Fruit fly (Drosophila melanogaster) whole organism, embryonic: ENCODE measurements around the gene CG13659.

ENCODE experiments used
- Bgb ChIP-seq: fragments of 200-800 bp; sonication (Bioruptor generic); IDR thresholded peaks from 2 replicates; pipeline ENCODE4 v1.3.6; 2022; ENCODE audit warnings: missing biosample characterization, missing genetic modification characterization; ENCODE audit not compliant: partially characterized antibody
- BtbVII ChIP-seq: fragments of 200-800 bp; sonication (Bioruptor generic); optimal IDR thresholded peaks from 3 replicates; lab custom pipeline; 2017; ENCODE audit warnings: missing biosample characterization, mild to moderate bottlenecking, missing genetic modification characterization
- CG12219 ChIP-seq: fragments of 200-800 bp; sonication (Bioruptor generic); optimal IDR thresholded peaks from 3 replicates; lab custom pipeline; 2018; ENCODE audit warnings: missing biosample characterization, mild to moderate bottlenecking, missing genetic modification characterization
- CG15514 ChIP-seq: fragments of 200-800 bp; sonication (Bioruptor generic); optimal IDR thresholded peaks from 3 replicates; lab custom pipeline; 2017; ENCODE audit warnings: missing biosample characterization, missing genetic modification characterization, mild to moderate bottlenecking, moderate library complexity, missing genetic modification reagents
- CG16813 ChIP-seq: fragments of 200-800 bp; sonication (Bioruptor generic); IDR thresholded peaks from 3 replicates; pipeline ENCODE4 v1.3.6; 2022; ENCODE audit warnings: missing biosample characterization, missing genetic modification characterization; ENCODE audit not compliant: partially characterized antibody
- CG17361 ChIP-seq: fragments of 200-800 bp; sonication (Bioruptor generic); IDR thresholded peaks from 3 replicates; pipeline ENCODE4 v1.3.6; 2022; ENCODE audit warnings: missing biosample characterization, missing genetic modification characterization
- CG17568 ChIP-seq: fragments of 200-800 bp; sonication (Bioruptor generic); optimal IDR thresholded peaks from 2 replicates; lab custom pipeline; 2018; ENCODE audit warnings: missing biosample characterization, mild to moderate bottlenecking, missing genetic modification characterization, moderate library complexity
- CG17829 ChIP-seq: fragments of 200-800 bp; optimal IDR thresholded peaks from 2 replicates; lab custom pipeline; 2019; ENCODE audit warnings: missing biosample characterization, mild to moderate bottlenecking, missing genetic modification characterization, moderate library complexity
- CG2129 ChIP-seq: fragments of 200-800 bp; sonication (Bioruptor generic); IDR thresholded peaks from 2 replicates; pipeline ENCODE4 v1.3.6; 2022; ENCODE audit warnings: missing biosample characterization, missing genetic modification characterization; ENCODE audit not compliant: partially characterized antibody
- CG2202 ChIP-seq: fragments of 200-800 bp; sonication (Bioruptor generic); optimal IDR thresholded peaks from 2 replicates; lab custom pipeline; 2018; ENCODE audit warnings: missing biosample characterization, mild to moderate bottlenecking, missing genetic modification characterization
- CG31365 ChIP-seq: fragments of 200-800 bp; sonication (Bioruptor generic); optimal IDR thresholded peaks from 2 replicates; lab custom pipeline; 2018; ENCODE audit warnings: missing biosample characterization, mild to moderate bottlenecking, missing genetic modification characterization
- CG31441 ChIP-seq: fragments of 200-800 bp; sonication (Bioruptor generic); IDR thresholded peaks from 2 replicates; pipeline ENCODE4 v1.3.6; 2022; ENCODE audit warnings: missing biosample characterization, missing genetic modification characterization
- CG3407 ChIP-seq: fragments of 200-800 bp; sonication (Bioruptor generic); optimal IDR thresholded peaks from 2 replicates; lab custom pipeline; 2018; ENCODE audit warnings: missing biosample characterization, mild to moderate bottlenecking, missing genetic modification characterization
- CG5245 ChIP-seq: fragments of 200-800 bp; sonication (Bioruptor generic); optimal IDR thresholded peaks from 3 replicates; lab custom pipeline; 2016; ENCODE audit warnings: missing biosample characterization, missing genetic modification characterization
- CG7357 ChIP-seq: fragments of 200-800 bp; sonication (Bioruptor generic); IDR thresholded peaks from 3 replicates; pipeline ENCODE4 v1.3.6; 2022; ENCODE audit warnings: missing biosample characterization, missing genetic modification characterization
- CG8290 ChIP-seq, 3 experiments: fragments of 200-800 bp; sonication (Bioruptor generic); optimal IDR thresholded peaks; 2 replicates each; lab custom pipeline; 2016 to 2019; ENCODE audit warnings: missing biosample characterization in 3 of 3, missing genetic modification characterization in 3 of 3, mild to moderate bottlenecking in 2 of 3, moderate library complexity in 1 of 3
- Dll ChIP-seq: fragments of 200-800 bp; sonication (Bioruptor generic); IDR thresholded peaks from 4 replicates; pipeline ENCODE4 v1.3.6; 2022; ENCODE audit warnings: missing biosample characterization, missing genetic modification characterization; ENCODE audit not compliant: partially characterized antibody
- Doc3 ChIP-seq: fragments of 200-800 bp; sonication (Bioruptor generic); IDR thresholded peaks from 3 replicates; pipeline ENCODE4 v1.3.6; 2022; ENCODE audit warnings: missing biosample characterization, missing genetic modification characterization; ENCODE audit not compliant: partially characterized antibody
- Dp ChIP-seq: fragments of 200-800 bp; sonication (Bioruptor generic); optimal IDR thresholded peaks from 2 replicates; lab custom pipeline; 2018; ENCODE audit warnings: missing biosample characterization, mild to moderate bottlenecking, missing genetic modification characterization, moderate library complexity
- Drgx ChIP-seq: fragments of 200-800 bp; sonication (Bioruptor generic); IDR thresholded peaks from 2 replicates; pipeline ENCODE4 v1.3.6; 2022; ENCODE audit warnings: missing biosample characterization, missing genetic modification characterization
- Jarid2 ChIP-seq: fragments of 200-800 bp; sonication (Bioruptor generic); optimal IDR thresholded peaks from 3 replicates; lab custom pipeline; 2017; ENCODE audit warnings: mild to moderate bottlenecking, missing biosample characterization, missing genetic modification reagents, missing genetic modification characterization
- Lhr ChIP-seq: fragments of 200-800 bp; sonication (Bioruptor generic); optimal IDR thresholded peaks from 3 replicates; lab custom pipeline; 2017; ENCODE audit warnings: mild to moderate bottlenecking, missing biosample characterization, missing genetic modification reagents, missing genetic modification characterization
- Max ChIP-seq: fragments of 200-800 bp; sonication (Bioruptor generic); optimal IDR thresholded peaks from 2 replicates; lab custom pipeline; 2016; ENCODE audit warnings: missing biosample characterization, mild to moderate bottlenecking, missing genetic modification characterization
- Nf-YA ChIP-seq: fragments of 200-800 bp; sonication (Bioruptor generic); IDR thresholded peaks from 2 replicates; pipeline ENCODE4 v1.3.6; 2022; ENCODE audit warnings: missing biosample characterization, missing genetic modification characterization
- Optix ChIP-seq: fragments of 200-800 bp; sonication (Bioruptor generic); IDR thresholded peaks from 3 replicates; pipeline ENCODE4 v1.3.6; 2022; ENCODE audit warnings: missing biosample characterization, missing genetic modification characterization
- Sry-β ChIP-seq: fragments of 200-800 bp; sonication (Bioruptor generic); optimal IDR thresholded peaks from 2 replicates; lab custom pipeline; 2018; ENCODE audit warnings: missing biosample characterization, mild to moderate bottlenecking, missing genetic modification characterization, moderate library complexity
- Sry-δ ChIP-seq: fragments of 200-800 bp; sonication (Bioruptor generic); optimal IDR thresholded peaks from 2 replicates; lab custom pipeline; 2016; ENCODE audit warnings: missing biosample characterization, missing genetic modification characterization
- aop ChIP-seq: fragments of 200-800 bp; sonication (Bioruptor generic); IDR thresholded peaks from 2 replicates; pipeline ENCODE4 v1.3.6; 2022; ENCODE audit warnings: missing biosample characterization, missing genetic modification characterization
- ara ChIP-seq: fragments of 200-800 bp; sonication (Bioruptor generic); IDR thresholded peaks from 2 replicates; pipeline ENCODE4 v1.3.6; 2022; ENCODE audit warnings: missing biosample characterization, missing genetic modification characterization
- bab2 ChIP-seq: fragments of 200-800 bp; sonication (Bioruptor generic); optimal IDR thresholded peaks from 2 replicates; lab custom pipeline; 2016; ENCODE audit warnings: missing biosample characterization, missing genetic modification characterization
- bowl ChIP-seq: fragments of 200-800 bp; sonication (Bioruptor generic); IDR thresholded peaks from 2 replicates; pipeline ENCODE4 v1.3.6; 2022; ENCODE audit warnings: missing biosample characterization, missing genetic modification characterization
- bsh ChIP-seq, 2 experiments: fragments of 200-800 bp; sonication (Bioruptor generic); optimal IDR thresholded peaks; 2 replicates each; lab custom pipeline; 2017 to 2018; ENCODE audit warnings: mild to moderate bottlenecking in 2 of 2, missing biosample characterization in 2 of 2, missing genetic modification characterization in 2 of 2, moderate library complexity in 1 of 2
- cato ChIP-seq: fragments of 200-800 bp; sonication (Bioruptor generic); optimal IDR thresholded peaks from 2 replicates; lab custom pipeline; 2016; ENCODE audit warnings: missing biosample characterization, missing genetic modification characterization, borderline replicate concordance
- gfzf ChIP-seq: fragments of 200-800 bp; sonication (Bioruptor generic); optimal IDR thresholded peaks from 2 replicates; lab custom pipeline; 2016; ENCODE audit warnings: missing biosample characterization, mild to moderate bottlenecking, missing genetic modification characterization, moderate library complexity
- jigr1 ChIP-seq: fragments of 200-800 bp; sonication (Bioruptor generic); IDR thresholded peaks from 3 replicates; pipeline ENCODE4 v1.3.6; 2022; ENCODE audit warnings: missing biosample characterization, missing genetic modification characterization
- kni ChIP-seq: fragments of 200-800 bp; sonication (Bioruptor generic); optimal IDR thresholded peaks from 3 replicates; lab custom pipeline; 2017; ENCODE audit warnings: mild to moderate bottlenecking, missing biosample characterization, missing genetic modification reagents, missing genetic modification characterization
- knrl ChIP-seq: fragments of 200-800 bp; sonication (Bioruptor generic); IDR thresholded peaks from 3 replicates; pipeline ENCODE4 v1.3.6; 2022; ENCODE audit warnings: missing biosample characterization, missing genetic modification characterization; ENCODE audit not compliant: partially characterized antibody
- nerfin-2 ChIP-seq: fragments of 200-800 bp; sonication (Bioruptor generic); IDR thresholded peaks from 2 replicates; pipeline ENCODE4 v1.3.6; 2022; ENCODE audit warnings: missing biosample characterization, missing genetic modification characterization; ENCODE audit not compliant: partially characterized antibody
- odd ChIP-seq: fragments of 200-800 bp; sonication (Bioruptor generic); optimal IDR thresholded peaks from 2 replicates; lab custom pipeline; 2017; ENCODE audit warnings: missing biosample characterization, mild to moderate bottlenecking, missing genetic modification characterization
- ranshi ChIP-seq: fragments of 200-800 bp; sonication (Bioruptor generic); IDR thresholded peaks from 2 replicates; pipeline ENCODE4 v1.3.6; 2022; ENCODE audit warnings: missing biosample characterization, missing genetic modification characterization
- sens ChIP-seq: fragments of 200-800 bp; sonication (Bioruptor generic); peaks from one replicate; lab custom pipeline; 2016; ENCODE audit warnings: missing biosample characterization, missing genetic modification characterization
- sr ChIP-seq: fragments of 200-800 bp; sonication (Bioruptor generic); IDR thresholded peaks from 3 replicates; pipeline ENCODE4 v1.3.6; 2022; ENCODE audit warnings: missing biosample characterization, missing genetic modification characterization
- tgo ChIP-seq: fragments of 200-800 bp; sonication (Bioruptor generic); IDR thresholded peaks from 3 replicates; pipeline ENCODE4 v1.3.6; 2022; ENCODE audit warnings: missing biosample characterization, missing genetic modification characterization
- tin ChIP-seq: fragments of 200-800 bp; sonication (Bioruptor generic); optimal IDR thresholded peaks from 3 replicates; lab custom pipeline; 2016; ENCODE audit warnings: missing biosample characterization, missing genetic modification characterization
- vvl ChIP-seq: fragments of 200-800 bp; sonication (Bioruptor generic); IDR thresholded peaks from 2 replicates; pipeline ENCODE4 v1.3.6; 2022; ENCODE audit warnings: missing biosample characterization, missing genetic modification characterization
- zfh2 ChIP-seq: fragments of 200-800 bp; sonication (Bioruptor generic); optimal IDR thresholded peaks from 2 replicates; lab custom pipeline; 2016; ENCODE audit warnings: missing biosample characterization, missing genetic modification characterization

Gene CG13659

DNA sequence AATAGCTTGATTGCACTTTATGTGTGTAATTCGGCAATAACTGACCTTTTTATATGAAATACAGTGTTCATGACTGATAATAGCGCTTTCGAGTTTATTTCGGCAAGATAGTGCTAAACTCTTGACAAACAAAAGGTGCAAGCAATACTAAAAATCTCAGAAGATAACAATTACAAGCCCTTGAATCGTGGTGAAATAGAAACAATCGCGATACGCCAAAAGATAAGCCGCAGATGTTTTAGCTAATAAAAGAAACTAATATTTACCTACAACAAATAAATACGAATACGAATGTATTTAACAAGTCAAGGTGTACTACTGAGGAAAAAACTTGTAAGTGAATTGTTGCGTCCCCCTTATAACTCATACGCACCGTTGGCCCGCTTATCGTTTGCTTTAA, 25.4 kb upstream of the CG13659 start (continued):
- TF ChIP-seq CG8290 (GFP tag; optimal IDR thresholded peaks at IDR 0.05; lab: Kevin White, UChicago) (no peak), CG8290 (tag; optimal IDR thresholded peaks at IDR 0.05; lab: Kevin White, UChicago) (no peak), kni (GFP tag; lab: Kevin White, UChicago) (no peak), cato (GFP tag; lab: Kevin White, UChicago) (no peak), CG2129 (GFP tag; lab: Robert Waterston, UW) (no peak), CG17568 (GFP tag; lab: Kevin White, UChicago) (peak; percentile 58), Sry-δ (GFP tag; lab: Kevin White, UChicago) (no peak), gfzf (GFP tag; lab: Kevin White, UChicago) (no peak), odd (GFP tag; lab: Kevin White, UChicago) (peak; percentile 61), Bgb (GFP tag; lab: Robert Waterston, UW) (no peak), CG17361 (GFP tag; lab: Robert Waterston, UW) (no peak), CG3407 (GFP tag; lab: Kevin White, UChicago) (no peak), ranshi (GFP tag; lab: Robert Waterston, UW) (no peak), CG31441 (GFP tag; lab: Robert Waterston, UW) (no peak), ara (no peak), CG15514 (GFP tag; lab: Kevin White, UChicago) (peak; percentile 48), tin (no peak), BtbVII (peak; percentile 66), CG5245 (GFP tag; lab: Kevin White, UChicago) (no peak), bsh (GFP tag; optimal IDR thresholded peaks at IDR 0.05; lab: Kevin White, UChicago) (no peak), Jarid2 (GFP tag; lab: Kevin White, UChicago) (no peak), sens (GFP tag; lab: Kevin White, UChicago) (peak; percentile 61), Max (GFP tag; lab: Kevin White, UChicago) (no peak), Drgx (GFP tag; lab: Robert Waterston, UW) (no peak), CG12219 (no peak), vvl (no peak), jigr1 (no peak), nerfin-2 (no peak), CG31365 (tag; lab: Kevin White, UChicago) (peak; percentile 10), CG7357 (GFP tag; lab: Robert Waterston, UW) (no peak), tgo (GFP tag; lab: Robert Waterston, UW) (no peak), Sry-β (GFP tag; lab: Kevin White, UChicago) (no peak), CG17829 (tag; lab: Kevin White, UChicago) (no peak), sr (GFP tag; lab: Robert Waterston, UW) (no peak), Optix (GFP tag; lab: Robert Waterston, UW) (no peak), Dp (GFP tag; lab: Kevin White, UChicago) (no peak), Lhr (GFP tag; lab: Kevin White, UChicago) (no peak), CG16813 (no peak), Nf-YA (GFP tag; lab: Robert Waterston, UW) (no peak), Dll (no peak), bab2 (GFP tag; lab: Kevin White, UChicago) (no peak), CG2202 (tag; lab: Kevin White, UChicago) (no peak), aop (no peak), zfh2 (GFP tag; lab: Kevin White, UChicago) (no peak), Doc3 (GFP tag; lab: Robert Waterston, UW) (no peak), knrl (GFP tag; lab: Robert Waterston, UW) (no peak), bowl (GFP tag; lab: Robert Waterston, UW) (no peak)
